Worm (Caenorhabditis elegans) whole organism, young adult: ENCODE data around the gene C48B4.9.

ENCODE experiments used
- F49E8.2 ChIP-seq: sonication (generic microtip); optimal IDR thresholded peaks from 3 replicates; lab custom pipeline; 2017; ENCODE audit warnings: missing genetic modification characterization, mild to moderate bottlenecking, missing compliant biosample characterization, antibody characterized with exemption, moderate library complexity; ENCODE audit not compliant: insufficient read depth
- ama-1 ChIP-seq, 3 experiments: fragments of 150-350 bp in 1 of 3; sonication (generic microtip) in 2 of 3; optimal IDR thresholded peaks; 2 replicates each; lab custom pipeline; 2014 to 2018; ENCODE audit warnings: missing biosample characterization in 2 of 3, missing genetic modification characterization in 2 of 3, missing genetic modification reagents in 2 of 3
- sptf-2 ChIP-seq: fragments of 200-800 bp; sonication (Bioruptor generic); optimal IDR thresholded peaks from 2 replicates; lab custom pipeline; 2018; ENCODE audit warnings: mild to moderate bottlenecking, missing genetic modification characterization, missing compliant biosample characterization

DNA sequence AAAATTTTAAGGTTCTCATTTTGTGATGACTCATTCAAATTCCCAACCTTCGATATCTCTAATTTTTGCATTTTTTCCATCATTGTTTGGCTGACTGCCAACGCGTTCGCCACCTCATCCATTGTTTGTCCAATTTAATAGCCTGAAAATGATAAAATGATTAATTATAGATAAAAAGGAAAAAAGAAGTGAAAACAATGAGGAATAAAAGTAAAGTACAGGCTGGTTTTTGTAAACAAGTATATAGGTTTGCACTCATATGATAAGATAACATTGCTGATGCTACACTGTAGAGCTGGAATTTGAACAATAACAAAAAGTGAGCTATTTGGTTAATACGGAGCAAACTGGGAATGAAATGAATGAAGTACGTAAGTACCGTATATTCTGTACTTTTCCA is 19.1 kb upstream of the C48B4.9 start, which contains the start of gene C48B4.3:
- no peak for TF ChIP-seq ama-1 (optimal IDR thresholded peaks at IDR 0.05; lab: Kevin White, UChicago)
- no peak for TF ChIP-seq ama-1 (GFP tag; optimal IDR thresholded peaks at IDR 0.05; lab: Kevin White, UChicago)
- TF ChIP-seq F49E8.2 (tag; lab: Kevin White, UChicago), result no peak
- no peak for TF ChIP-seq sptf-2 (GFP tag; lab: Kevin White, UChicago)
